In the genomic region with DNA sequence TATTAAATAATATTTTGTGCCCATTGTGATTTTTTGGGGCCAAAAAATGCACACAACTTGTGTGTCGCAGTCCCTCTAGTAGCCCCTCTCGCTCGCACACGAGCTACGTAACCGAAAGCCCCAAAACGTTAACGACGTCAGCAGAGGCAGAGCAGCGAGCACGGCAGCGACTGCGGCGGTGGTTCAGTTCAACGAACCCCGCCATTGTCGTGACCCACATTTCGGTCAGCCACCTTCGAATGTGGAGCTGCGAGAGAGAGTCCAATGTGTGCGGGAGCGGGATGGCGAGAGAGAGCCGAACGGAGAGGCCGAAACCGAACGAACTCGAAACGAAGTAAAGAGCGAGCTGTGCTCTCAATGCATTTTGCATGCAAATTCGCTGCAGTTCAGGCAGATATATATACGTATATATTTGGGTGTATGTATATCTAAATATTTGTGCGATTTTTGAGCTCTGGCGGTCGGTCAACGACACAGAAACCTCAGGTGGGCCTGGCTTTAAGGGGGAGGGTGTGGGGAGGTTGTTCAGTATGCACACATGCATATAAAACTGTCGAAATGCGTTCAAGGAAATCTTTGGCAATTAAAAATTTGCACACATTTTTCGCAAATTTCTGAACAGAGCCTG, we compare ENCODE assay signal across 6 fruit fly cellular contexts.
TF ChIP-seq lines count a peak whose summit lies in the region.

No protein-coding gene starts in this region.

- no peak for TF ChIP-seq CTCF in whole organism, embryonic (GFP tag; optimal IDR thresholded peaks at IDR 0.05; lab: Kevin White, UChicago)

TF ChIP-seq in whole organism, 6 proteins besides CTCF, POLR2A, EP300 and RAD21:
- peak; percentile 95 to 98 for TF ChIP-seq EcR (GFP tag; optimal IDR thresholded peaks at IDR 0.05; lab: Kevin White, UChicago)
- TF ChIP-seq usp (GFP tag; optimal IDR thresholded peaks at IDR 0.05; lab: Kevin White, UChicago): no peak
- peak; percentile 97 for TF ChIP-seq Dll (optimal IDR thresholded peaks at IDR 0.05; lab: Kevin White, UChicago)
- TF ChIP-seq pan (optimal IDR thresholded peaks at IDR 0.05; lab: Kevin White, UChicago): peak; percentile 41

TF ChIP-seq in whole organism, adult, 20 proteins besides CTCF, POLR2A, EP300 and RAD21:
- peak; percentile 21 for TF ChIP-seq tj (GFP tag; optimal IDR thresholded peaks at IDR 0.05; lab: Kevin White, UChicago)
- no peak for TF ChIP-seq CG7045 (GFP tag; optimal IDR thresholded peaks at IDR 0.05; lab: Kevin White, UChicago)
TF ChIP-seq in whole organism, adult: peak in this region for 1.

TF ChIP-seq in whole organism, embryonic, 481 proteins besides CTCF, POLR2A, EP300 and RAD21 (continues in another document):
- TF ChIP-seq CG32767 (GFP tag; IDR thresholded peaks at IDR 0.05; lab: Robert Waterston, UW) (0 out of 2 replicates have a peak, but pooled peaks have one; percentile 10), CG9437 (GFP tag; optimal IDR thresholded peaks at IDR 0.05; lab: Kevin White, UChicago) (peak; percentile 89), phol (tag; optimal IDR thresholded peaks at IDR 0.05; lab: Kevin White, UChicago) (peak; percentile 8), emc (GFP tag; optimal IDR thresholded peaks at IDR 0.05; lab: Kevin White, UChicago) (no peak), kni (GFP tag; optimal IDR thresholded peaks at IDR 0.05; lab: Kevin White, UChicago) (peak; percentile 32), CG8290 (GFP tag; optimal IDR thresholded peaks at IDR 0.05; lab: Kevin White, UChicago) (no peak), CG8290 (tag; optimal IDR thresholded peaks at IDR 0.05; lab: Kevin White, UChicago) (peak in 1 of 2 experiments; percentile 17), chinmo (GFP tag; IDR thresholded peaks at IDR 0.05; lab: Robert Waterston, UW; ENCODE audit: partially characterized antibody) (peak; percentile 95; the same call in 3 of the 4 replicates), ci (GFP tag; IDR thresholded peaks at IDR 0.05; lab: Robert Waterston, UW) (peak; percentile 39; the same call in 1 of the 3 replicates), Ssrp (tag; optimal IDR thresholded peaks at IDR 0.05; lab: Kevin White, UChicago) (peak; percentile 23), CG6791 (GFP tag; IDR thresholded peaks at IDR 0.05; lab: Robert Waterston, UW; ENCODE audit: partially characterized antibody) (peak; percentile 28; the same call in 1 of the 3 replicates), Rx (GFP tag; IDR thresholded peaks at IDR 0.05; lab: Robert Waterston, UW) (no peak), hth (optimal IDR thresholded peaks at IDR 0.05; lab: Kevin White, UChicago) (no peak), Med (GFP tag; lab: Kevin White, UChicago) (peak; percentile 66), ftz-f1 (GFP tag; optimal IDR thresholded peaks at IDR 0.05; lab: Kevin White, UChicago) (peak; percentile 96), Asciz (GFP tag; optimal IDR thresholded peaks at IDR 0.05; lab: Kevin White, UChicago) (no peak), zen2 (GFP tag; IDR thresholded peaks at IDR 0.05; lab: Robert Waterston, UW; ENCODE audit: partially characterized antibody) (peak; percentile 63; the same call in 2 of the 3 replicates)

TF ChIP-seq in whole organism, prepupa, 60 proteins besides CTCF, POLR2A, EP300 and RAD21 (continues in another document):
- TF ChIP-seq CG11762 (GFP tag; optimal IDR thresholded peaks at IDR 0.05; lab: Kevin White, UChicago; ENCODE audit: insufficient read depth): no peak
- TF ChIP-seq esn (GFP tag; optimal IDR thresholded peaks at IDR 0.05; lab: Kevin White, UChicago): no peak
- TF ChIP-seq Met (GFP tag; optimal IDR thresholded peaks at IDR 0.05; lab: Kevin White, UChicago): peak; percentile 49
- TF ChIP-seq fkh (GFP tag; optimal IDR thresholded peaks at IDR 0.05; lab: Kevin White, UChicago): no peak
- no peak for TF ChIP-seq Sox14 (GFP tag; optimal IDR thresholded peaks at IDR 0.05; lab: Kevin White, UChicago)
- TF ChIP-seq pdm3 (GFP tag; optimal IDR thresholded peaks at IDR 0.05; lab: Kevin White, UChicago): no peak
- TF ChIP-seq Hr4 (GFP tag; optimal IDR thresholded peaks at IDR 0.05; lab: Kevin White, UChicago): no peak
- TF ChIP-seq fd59A (GFP tag; optimal IDR thresholded peaks at IDR 0.05; lab: Kevin White, UChicago): no peak
- peak; percentile 74 for TF ChIP-seq Eip78C (GFP tag; lab: Kevin White, UChicago)
- TF ChIP-seq CG8319 (GFP tag; optimal IDR thresholded peaks at IDR 0.05; lab: Kevin White, UChicago): no peak
- TF ChIP-seq cyc (GFP tag; optimal IDR thresholded peaks at IDR 0.05; lab: Kevin White, UChicago): no peak
- TF ChIP-seq OdsH (GFP tag; optimal IDR thresholded peaks at IDR 0.05; lab: Kevin White, UChicago): no peak
- no peak for TF ChIP-seq CG6792 (GFP tag; optimal IDR thresholded peaks at IDR 0.05; lab: Kevin White, UChicago)
- peak; percentile 51; the same call in 2 of the 3 replicates for TF ChIP-seq CG6163 (GFP tag; IDR thresholded peaks at IDR 0.05; lab: Robert Waterston, UW)
- no peak for TF ChIP-seq Smox (GFP tag; optimal IDR thresholded peaks at IDR 0.05; lab: Kevin White, UChicago)
- TF ChIP-seq achi (GFP tag; optimal IDR thresholded peaks at IDR 0.05; lab: Kevin White, UChicago): no peak
- TF ChIP-seq CG7368 (GFP tag; optimal IDR thresholded peaks at IDR 0.05; lab: Kevin White, UChicago): no peak
- TF ChIP-seq net (GFP tag; optimal IDR thresholded peaks at IDR 0.05; lab: Kevin White, UChicago): no peak
- no peak for TF ChIP-seq CG6276 (GFP tag; optimal IDR thresholded peaks at IDR 0.05; lab: Kevin White, UChicago)
- no peak for TF ChIP-seq spab (GFP tag; optimal IDR thresholded peaks at IDR 0.05; lab: Kevin White, UChicago)
- TF ChIP-seq Sox102F (GFP tag; optimal IDR thresholded peaks at IDR 0.05; lab: Kevin White, UChicago): peak; percentile 11

TF ChIP-seq in whole organism, pupa, 21 proteins besides CTCF, POLR2A, EP300 and RAD21:
- TF ChIP-seq gl (tag; optimal IDR thresholded peaks at IDR 0.05; lab: Kevin White, UChicago) (no peak), CG32121 (GFP tag; IDR thresholded peaks at IDR 0.05; lab: Robert Waterston, UW) (peak; percentile 41), EcR (GFP tag; optimal IDR thresholded peaks at IDR 0.05; lab: Kevin White, UChicago) (peak; percentile 100), CG9948 (tag; optimal IDR thresholded peaks at IDR 0.05; lab: Kevin White, UChicago) (no peak), CG12605 (GFP tag; IDR thresholded peaks at IDR 0.05; lab: Robert Waterston, UW) (0 out of 2 replicates have a peak, but pooled peaks have one; percentile 29), CG10348 (GFP tag; IDR thresholded peaks at IDR 0.05; lab: Robert Waterston, UW) (no peak), CG4496 (GFP tag; IDR thresholded peaks at IDR 0.05; lab: Robert Waterston, UW) (peak; percentile 61; the same call in 2 of the 3 replicates), Ets98B (GFP tag; IDR thresholded peaks at IDR 0.05; lab: Robert Waterston, UW) (peak; percentile 63), CG15710 (tag; optimal IDR thresholded peaks at IDR 0.05; lab: Kevin White, UChicago) (no peak), fd96Ca (GFP tag; IDR thresholded peaks at IDR 0.05; lab: Robert Waterston, UW) (0 out of 3 replicates have a peak, but pooled peaks have one; percentile 25), CG13204 (GFP tag; optimal IDR thresholded peaks at IDR 0.05; lab: Kevin White, UChicago) (peak; percentile 51), rn (GFP tag; IDR thresholded peaks at IDR 0.05; lab: Robert Waterston, UW) (no peak), Pif1A (GFP tag; optimal IDR thresholded peaks at IDR 0.05; lab: Kevin White, UChicago) (no peak)

TF ChIP-seq in whole organism, wandering third instar larva, 38 proteins besides CTCF, POLR2A, EP300 and RAD21 (continues in another document):
- TF ChIP-seq Rel (GFP tag; optimal IDR thresholded peaks at IDR 0.05; lab: Kevin White, UChicago) (peak; percentile 18), Rel (tag; optimal IDR thresholded peaks at IDR 0.05; lab: Kevin White, UChicago) (peak; percentile 76), brk (GFP tag; optimal IDR thresholded peaks at IDR 0.05; lab: Kevin White, UChicago) (peak; percentile 24), Mio (GFP tag; optimal IDR thresholded peaks at IDR 0.05; lab: Kevin White, UChicago) (no peak), tai (GFP tag; optimal IDR thresholded peaks at IDR 0.05; lab: Kevin White, UChicago) (peak; percentile 67), pan (optimal IDR thresholded peaks at IDR 0.05; lab: Kevin White, UChicago) (no peak), h (GFP tag; optimal IDR thresholded peaks at IDR 0.05; lab: Kevin White, UChicago) (peak; percentile 48), GATAd (GFP tag; optimal IDR thresholded peaks at IDR 0.05; lab: Kevin White, UChicago) (no peak), dmrt93B (GFP tag; optimal IDR thresholded peaks at IDR 0.05; lab: Kevin White, UChicago) (no peak), Hnf4 (GFP tag; optimal IDR thresholded peaks at IDR 0.05; lab: Kevin White, UChicago) (no peak), CG9705 (GFP tag; optimal IDR thresholded peaks at IDR 0.05; lab: Kevin White, UChicago) (no peak), dl (GFP tag; optimal IDR thresholded peaks at IDR 0.05; lab: Kevin White, UChicago; ENCODE audit: insufficient read depth in 1 of 2, partially characterized antibody in 2 of 2) (peak; percentile 78 to 93), Jra (GFP tag; optimal IDR thresholded peaks at IDR 0.05; lab: Kevin White, UChicago) (no peak), jim (GFP tag; optimal IDR thresholded peaks at IDR 0.05; lab: Kevin White, UChicago) (no peak), CrebA (GFP tag; optimal IDR thresholded peaks at IDR 0.05; lab: Kevin White, UChicago; ENCODE audit: borderline replicate concordance) (peak; percentile 68), fru (GFP tag; optimal IDR thresholded peaks at IDR 0.05; lab: Kevin White, UChicago) (no peak), HLH106 (tag; optimal IDR thresholded peaks at IDR 0.05; lab: Kevin White, UChicago) (no peak), Hr83 (GFP tag; optimal IDR thresholded peaks at IDR 0.05; lab: Kevin White, UChicago; ENCODE audit: poor library complexity, severe bottlenecking) (no peak), Sp1 (GFP tag; optimal IDR thresholded peaks at IDR 0.05; lab: Kevin White, UChicago) (no peak), rgr (GFP tag; optimal IDR thresholded peaks at IDR 0.05; lab: Kevin White, UChicago) (no peak), OdsH (GFP tag; optimal IDR thresholded peaks at IDR 0.05; lab: Kevin White, UChicago) (peak; percentile 22), CG32264 (GFP tag; optimal IDR thresholded peaks at IDR 0.05; lab: Kevin White, UChicago) (peak; percentile 25), Myc (optimal IDR thresholded peaks at IDR 0.05; lab: Kevin White, UChicago) (no peak), br (GFP tag; optimal IDR thresholded peaks at IDR 0.05; lab: Kevin White, UChicago) (no peak), psq (GFP tag; optimal IDR thresholded peaks at IDR 0.05; lab: Kevin White, UChicago) (no peak), Abd-B (GFP tag; optimal IDR thresholded peaks at IDR 0.05; lab: Kevin White, UChicago) (no peak), N (GFP tag; optimal IDR thresholded peaks at IDR 0.05; lab: Kevin White, UChicago) (no peak), lola (GFP tag; optimal IDR thresholded peaks at IDR 0.05; lab: Kevin White, UChicago) (no peak), foxo (GFP tag; optimal IDR thresholded peaks at IDR 0.05; lab: Kevin White, UChicago) (no peak), Dfd (GFP tag; optimal IDR thresholded peaks at IDR 0.05; lab: Kevin White, UChicago) (no peak), sv (GFP tag; optimal IDR thresholded peaks at IDR 0.05; lab: Kevin White, UChicago) (no peak)
